Worm (Caenorhabditis elegans) whole organism, L1 larva: ENCODE measurements around the gene spe-44.

Experiments
- C04F5.9 ChIP-seq: sonication (generic microtip); optimal IDR thresholded peaks from 2 replicates; lab custom pipeline; 2016; ENCODE audit warnings: missing genetic modification characterization, missing compliant biosample characterization
- F16B12.6 ChIP-seq: fragments of 150-350 bp; optimal IDR thresholded peaks from 2 replicates; lab custom pipeline; 2014; ENCODE audit warnings: missing biosample characterization, missing genetic modification characterization
- aha-1 ChIP-seq: fragments of 150-350 bp; optimal IDR thresholded peaks from 2 replicates; lab custom pipeline; 2014; ENCODE audit warnings: missing biosample characterization, missing genetic modification characterization
- aly-2 ChIP-seq: fragments of 150-350 bp; optimal IDR thresholded peaks from 2 replicates; lab custom pipeline; 2014; ENCODE audit warnings: missing biosample characterization, missing genetic modification characterization
- blmp-1 ChIP-seq: fragments of 150-350 bp; optimal IDR thresholded peaks from 2 replicates; lab custom pipeline; 2014; ENCODE audit warnings: missing biosample characterization, missing genetic modification characterization
- ceh-63 ChIP-seq: fragments of 200-800 bp; sonication (Bioruptor generic); optimal IDR thresholded peaks from 2 replicates; lab custom pipeline; 2018; ENCODE audit warnings: mild to moderate bottlenecking, missing genetic modification characterization, missing compliant biosample characterization
- ceh-8 ChIP-seq: fragments of 200-800 bp; sonication (Bioruptor generic); optimal IDR thresholded peaks from 2 replicates; lab custom pipeline; 2018; ENCODE audit warnings: mild to moderate bottlenecking, missing genetic modification characterization, moderate library complexity, missing compliant biosample characterization
- ceh-88 ChIP-seq: fragments of 200-800 bp; sonication (Bioruptor generic); IDR thresholded peaks from 2 replicates; pipeline ENCODE4 v1.3.6; 2022; ENCODE audit warnings: missing genetic modification characterization, missing compliant biosample characterization
- ceh-90 ChIP-seq: sonication (generic microtip); optimal IDR thresholded peaks from 2 replicates; lab custom pipeline; 2016; ENCODE audit warnings: missing genetic modification characterization, missing compliant biosample characterization
- ces-1 ChIP-seq: fragments of 150-350 bp; optimal IDR thresholded peaks from 2 replicates; lab custom pipeline; 2014; ENCODE audit warnings: missing biosample characterization, missing genetic modification reagents, missing genetic modification characterization
- dpl-1 ChIP-seq, 3 experiments: fragments of 150-350 bp in 2 of 3; sonication (generic microtip) in 1 of 3; optimal IDR thresholded peaks; 2 replicates each; lab custom pipeline; 2014 to 2017; ENCODE audit warnings: missing biosample characterization in 3 of 3, missing genetic modification characterization in 3 of 3, missing genetic modification reagents in 3 of 3
- dsc-1 ChIP-seq: sonication (generic microtip); optimal IDR thresholded peaks from 2 replicates; lab custom pipeline; 2016; ENCODE audit warnings: mild to moderate bottlenecking, missing genetic modification characterization, missing compliant biosample characterization
- efl-1 ChIP-seq, 4 experiments: fragments of 150-350 bp; optimal IDR thresholded peaks in 3 of 4; peaks in 1 of 4; 1 replicate in 1 of 4; 2 replicates in 3 of 4; lab custom pipeline; 2014; ENCODE audit warnings: missing biosample characterization in 2 of 4, missing genetic modification characterization in 2 of 4, missing genetic modification reagents in 2 of 4
- egl-13 ChIP-seq: sonication (generic microtip); optimal IDR thresholded peaks from 2 replicates; lab custom pipeline; 2016; ENCODE audit warnings: missing genotype, missing genetic modification reagents, missing genetic modification characterization, missing compliant biosample characterization
- elt-2 ChIP-seq: sonication (generic microtip); optimal IDR thresholded peaks from 2 replicates; lab custom pipeline; 2016; ENCODE audit warnings: missing genetic modification characterization, mild to moderate bottlenecking, inconsistent platforms, missing compliant biosample characterization, missing genetic modification reagents
- elt-3 ChIP-seq, 6 experiments: fragments of 150-350 bp in 1 of 6; sonication (generic microtip); optimal IDR thresholded peaks; 2 replicates each; lab custom pipeline; 2017 to 2018; ENCODE audit warnings: missing biosample characterization in 6 of 6, missing genetic modification characterization in 6 of 6, inconsistent platforms in 1 of 6
- ets-5 ChIP-seq: fragments of 200-800 bp; sonication (Bioruptor generic); IDR thresholded peaks from 2 replicates; pipeline ENCODE4 v1.3.6; 2022; ENCODE audit warnings: missing genetic modification characterization, missing compliant biosample characterization
- fkh-10 ChIP-seq: sonication (generic microtip); optimal IDR thresholded peaks from 2 replicates; lab custom pipeline; 2017; ENCODE audit warnings: missing biosample characterization, missing genetic modification reagents, missing genetic modification characterization
- lin-14 ChIP-seq: fragments of 200-800 bp; sonication (Bioruptor generic); optimal IDR thresholded peaks from 2 replicates; lab custom pipeline; 2018; ENCODE audit warnings: mild to moderate bottlenecking, missing genetic modification characterization, moderate library complexity, missing compliant biosample characterization
- lin-15B ChIP-seq: fragments of 150-350 bp; sonication (generic microtip); optimal IDR thresholded peaks from 3 replicates; lab custom pipeline; 2014; ENCODE audit warnings: missing biosample characterization, missing genetic modification characterization
- lin-39 ChIP-seq: fragments of 150-350 bp; optimal IDR thresholded peaks from 2 replicates; lab custom pipeline; 2014; ENCODE audit warnings: missing biosample characterization, missing genetic modification reagents, missing genetic modification characterization
- mab-9 ChIP-seq: fragments of 200-800 bp; sonication (Bioruptor generic); IDR thresholded peaks from 2 replicates; pipeline ENCODE4 v1.3.6; 2022; ENCODE audit warnings: missing genetic modification reagents, missing genetic modification characterization, missing compliant biosample characterization
- mep-1 ChIP-seq: fragments of 150-350 bp; optimal IDR thresholded peaks from 2 replicates; lab custom pipeline; 2014; ENCODE audit warnings: missing biosample characterization, missing genetic modification characterization
- nhr-19 ChIP-seq: fragments of 200-800 bp; sonication (Bioruptor generic); conservative IDR thresholded peaks from 2 replicates; pipeline ENCODE4 v1.3.6; 2022; ENCODE audit warnings: missing genetic modification characterization, missing compliant biosample characterization
- nhr-20 ChIP-seq: sonication (generic microtip); optimal IDR thresholded peaks from 2 replicates; lab custom pipeline; 2016; ENCODE audit warnings: mild to moderate bottlenecking, missing genetic modification characterization, missing compliant biosample characterization
- nhr-47 ChIP-seq: sonication (generic microtip); optimal IDR thresholded peaks from 2 replicates; lab custom pipeline; 2016; ENCODE audit warnings: mild to moderate bottlenecking, missing genetic modification characterization, moderate library complexity, missing compliant biosample characterization
- nhr-76 ChIP-seq: sonication (generic microtip); optimal IDR thresholded peaks from 2 replicates; lab custom pipeline; 2017; ENCODE audit warnings: missing biosample characterization, missing genetic modification characterization
- nhr-84 ChIP-seq: sonication (generic microtip); optimal IDR thresholded peaks from 2 replicates; lab custom pipeline; 2017; ENCODE audit warnings: missing biosample characterization, missing genetic modification characterization
- pqm-1 ChIP-seq: sonication (generic microtip); optimal IDR thresholded peaks from 3 replicates; lab custom pipeline; 2017; ENCODE audit warnings: missing biosample characterization, missing genetic modification characterization
- rnt-1 ChIP-seq: sonication (generic microtip); optimal IDR thresholded peaks from 2 replicates; lab custom pipeline; 2016; ENCODE audit warnings: mild to moderate bottlenecking, missing genetic modification characterization, moderate library complexity, missing compliant biosample characterization
- snu-23 ChIP-seq: sonication (generic microtip); optimal IDR thresholded peaks from 2 replicates; lab custom pipeline; 2016; ENCODE audit warnings: missing genetic modification characterization, missing compliant biosample characterization
- sptf-1 ChIP-seq: fragments of 150-350 bp; optimal IDR thresholded peaks from 2 replicates; lab custom pipeline; 2014; ENCODE audit warnings: missing biosample characterization, missing genetic modification characterization
- swsn-7 ChIP-seq: sonication (generic microtip); optimal IDR thresholded peaks from 2 replicates; lab custom pipeline; 2016; ENCODE audit warnings: missing genetic modification characterization, missing compliant biosample characterization
- tlp-1 ChIP-seq: fragments of 150-350 bp; optimal IDR thresholded peaks from 2 replicates; lab custom pipeline; 2014; ENCODE audit warnings: missing biosample characterization, missing genetic modification characterization
- unc-30 ChIP-seq: sonication (generic microtip); optimal IDR thresholded peaks from 2 replicates; lab custom pipeline; 2017; ENCODE audit warnings: missing biosample characterization, missing genetic modification characterization
- unc-62 ChIP-seq: fragments of 150-350 bp; optimal IDR thresholded peaks from 2 replicates; lab custom pipeline; 2014; ENCODE audit warnings: missing biosample characterization, missing genetic modification reagents, missing genetic modification characterization
- zip-4 ChIP-seq: fragments of 200-800 bp; sonication (Bioruptor generic); optimal IDR thresholded peaks from 2 replicates; lab custom pipeline; 2018; ENCODE audit warnings: mild to moderate bottlenecking, missing genetic modification characterization, moderate library complexity, missing compliant biosample characterization
- ztf-4 ChIP-seq: fragments of 150-350 bp; optimal IDR thresholded peaks from 2 replicates; lab custom pipeline; 2014; ENCODE audit warnings: missing biosample characterization, missing genetic modification characterization

spe-44 gene

DNA sequence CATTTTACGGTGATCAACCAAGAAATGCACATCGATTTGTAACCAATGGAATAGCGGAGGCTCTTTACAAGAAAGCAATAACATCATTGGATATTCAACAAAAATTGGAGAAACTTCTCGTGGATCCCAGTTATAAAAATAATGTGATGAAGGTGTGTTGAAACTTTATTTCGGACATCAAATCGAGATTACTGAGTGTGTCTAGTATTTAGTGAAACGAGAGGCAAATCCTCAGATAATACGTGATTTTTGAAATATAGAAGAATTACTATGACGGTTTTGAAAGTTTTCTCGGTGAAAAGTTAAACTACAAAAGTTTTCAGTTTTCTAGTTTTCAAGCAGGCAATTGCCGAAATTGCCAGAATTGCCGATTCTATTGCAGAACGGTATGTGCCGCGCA, 22.3 kb downstream of the spe-44 start:
- no peak for TF ChIP-seq efl-1 (optimal IDR thresholded peaks at IDR 0.05; lab: Kevin White, UChicago)
- TF ChIP-seq efl-1 (GFP tag; optimal IDR thresholded peaks at IDR 0.05 in 1 of 2; lab: Kevin White, UChicago): peak in 1 of 2 experiments; percentile 3
- no peak for TF ChIP-seq ceh-63 (GFP tag; lab: Kevin White, UChicago)

DNA sequence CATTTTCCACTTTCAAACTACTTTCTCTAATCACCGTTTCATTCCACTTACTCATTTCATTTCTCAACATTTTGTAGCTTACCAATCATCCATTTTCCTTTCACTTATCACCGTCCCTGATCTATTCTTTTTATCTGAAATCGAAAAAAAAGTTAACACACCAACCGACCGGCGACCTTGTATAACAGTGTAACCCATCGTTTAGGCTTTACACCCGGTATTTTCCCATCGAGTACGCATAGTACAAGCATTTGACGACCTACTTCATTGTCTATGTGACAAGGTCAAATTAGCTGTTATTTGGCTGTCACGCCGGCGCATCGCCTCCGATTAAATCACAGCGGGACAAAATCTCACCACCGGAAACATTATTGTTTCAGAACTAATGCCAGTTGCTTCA, 24.5 kb downstream of the spe-44 start:
- no peak for TF ChIP-seq unc-30
- TF ChIP-seq blmp-1 (tag; lab: Kevin White, UChicago): peak; percentile 13
- TF ChIP-seq, all 84 proteins: peak for 1

DNA sequence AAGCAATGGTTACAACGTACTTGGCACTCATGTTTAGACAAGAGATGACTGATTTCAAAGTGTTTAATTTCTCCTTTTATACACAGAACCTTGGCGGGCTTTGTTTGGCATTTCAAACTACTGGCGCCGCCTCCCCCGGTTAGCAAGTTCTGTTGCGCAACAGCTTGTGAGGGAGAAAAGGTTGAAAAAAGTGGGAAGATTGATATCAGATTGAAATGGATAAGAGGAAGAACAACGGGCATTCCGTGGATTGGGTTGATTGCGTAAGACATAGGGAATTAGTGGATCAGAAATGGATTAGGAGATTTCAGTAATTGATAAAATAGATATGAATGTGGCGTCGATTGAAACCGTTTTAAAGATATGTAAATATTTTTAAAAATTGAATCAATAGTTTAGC, 25.5 kb downstream of the spe-44 start, which contains the start of gene col-130:
col-130 (minus strand) TSS at position 50 of the 400 bp plus-strand sequence.
- no peak for TF ChIP-seq pqm-1 (tag; lab: Kevin White, UChicago)
- no peak for TF ChIP-seq unc-62 (GFP tag; lab: Kevin White, UChicago)
- no peak for TF ChIP-seq ceh-8
- no peak for TF ChIP-seq nhr-47 (tag; lab: Kevin White, UChicago)
- no peak for TF ChIP-seq mab-9 (GFP tag; lab: Robert Waterston, UW)
- no peak for TF ChIP-seq lin-39 (tag; lab: Kevin White, UChicago)
- TF ChIP-seq tlp-1: no peak
- TF ChIP-seq ets-5 (GFP tag; lab: Robert Waterston, UW): no peak

DNA sequence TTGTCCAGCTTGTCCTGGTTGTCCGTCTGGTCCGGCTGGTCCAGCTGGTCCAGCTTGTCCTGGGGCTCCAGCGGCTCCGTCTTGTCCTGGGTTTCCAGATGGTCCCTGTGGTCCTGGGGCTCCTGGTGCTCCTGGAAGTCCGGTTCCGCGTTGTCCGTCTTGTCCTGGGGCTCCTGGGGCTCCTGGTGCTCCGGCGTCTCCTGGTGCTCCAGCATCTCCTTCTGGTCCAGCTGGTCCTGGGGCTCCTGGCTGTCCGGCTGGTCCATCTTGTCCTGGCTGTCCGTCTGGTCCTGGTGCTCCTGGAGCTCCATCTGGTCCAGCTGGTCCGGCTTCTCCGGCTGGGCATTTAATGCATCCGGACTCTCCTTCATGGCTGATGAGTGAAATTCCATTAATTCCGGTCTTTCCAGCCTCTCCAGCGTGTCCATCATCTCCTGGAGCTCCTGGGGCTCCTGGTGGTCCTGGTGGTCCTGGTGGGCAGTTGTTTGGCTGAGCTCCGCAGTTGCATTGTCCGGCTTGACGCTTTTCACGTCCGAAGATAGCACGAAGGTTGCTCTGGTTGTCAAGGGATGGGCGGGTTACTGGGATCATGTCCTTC, 26.2 kb downstream of the spe-44 start:
- peak; percentile 48 for TF ChIP-seq ceh-8
- TF ChIP-seq nhr-76 (tag; lab: Kevin White, UChicago): no peak

DNA sequence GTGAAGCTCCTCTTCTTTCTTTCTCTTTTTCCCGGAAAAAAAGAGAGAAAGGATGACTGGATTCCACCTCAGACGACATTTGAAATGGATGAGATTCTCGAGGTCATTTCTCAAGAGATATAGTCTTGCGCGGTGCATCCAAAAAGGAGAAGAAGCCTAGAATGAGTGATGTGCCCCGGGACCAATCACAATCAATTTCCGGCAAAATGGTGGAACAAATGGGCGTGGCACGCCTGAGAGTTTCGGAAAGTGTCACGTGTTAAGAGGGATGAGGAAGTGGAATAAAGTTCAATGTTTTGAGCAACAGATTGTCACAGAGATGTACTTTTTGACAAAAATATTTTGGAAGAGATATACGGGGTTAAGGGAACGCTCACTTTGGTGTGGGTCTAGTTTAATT, 28.4 kb downstream of the spe-44 start:
- TF ChIP-seq lin-14 (GFP tag; lab: Kevin White, UChicago): peak; percentile 68
- TF ChIP-seq tlp-1: no peak
- no peak for TF ChIP-seq efl-1 (optimal IDR thresholded peaks at IDR 0.05; lab: Kevin White, UChicago)
- peak in 1 of 2 experiments; percentile 56 for TF ChIP-seq efl-1 (GFP tag; optimal IDR thresholded peaks at IDR 0.05 in 1 of 2; lab: Kevin White, UChicago)
- TF ChIP-seq, all 84 proteins: peak for 2

DNA sequence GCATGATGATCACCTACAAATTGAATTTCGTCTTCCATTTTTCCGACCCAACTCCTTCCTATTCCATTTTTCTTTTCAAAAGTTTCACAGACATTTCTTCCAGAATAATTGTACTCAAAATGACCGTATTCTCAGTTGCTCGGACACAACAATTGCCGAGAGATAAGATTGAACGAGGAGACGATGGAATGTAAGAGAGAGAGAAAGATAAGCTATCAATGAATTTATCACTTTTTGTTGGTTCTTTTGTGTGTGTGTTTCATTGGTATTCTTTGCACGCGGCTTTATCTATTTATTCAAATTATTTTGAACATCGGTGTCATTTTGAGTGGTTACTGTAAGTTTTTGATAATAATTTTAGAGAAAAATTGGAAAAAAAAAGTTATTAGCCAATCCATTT, 33.6 kb downstream of the spe-44 start, which contains the start of gene ugt-65:
ugt-65 (plus strand) TSS at position 229 of the 400 bp plus-strand sequence.
- TF ChIP-seq snu-23 (GFP tag; lab: Kevin White, UChicago): no peak
- no peak for TF ChIP-seq egl-13
- TF ChIP-seq elt-2 (tag; lab: Kevin White, UChicago): peak; percentile 85
- no peak for TF ChIP-seq F16B12.6 (tag; lab: Kevin White, UChicago)
- no peak for TF ChIP-seq elt-3 (tag; optimal IDR thresholded peaks at IDR 0.05; lab: Kevin White, UChicago)
- no peak for TF ChIP-seq lin-39 (tag; lab: Kevin White, UChicago)
- no peak for TF ChIP-seq nhr-19 (GFP tag; lab: Robert Waterston, UW)
- TF ChIP-seq aha-1: no peak
- no peak for TF ChIP-seq ceh-8
- TF ChIP-seq efl-1 (optimal IDR thresholded peaks at IDR 0.05; lab: Kevin White, UChicago): no peak
- peak in 1 of 2 experiments; percentile 90 for TF ChIP-seq efl-1 (GFP tag; optimal IDR thresholded peaks at IDR 0.05 in 1 of 2; lab: Kevin White, UChicago)
- no peak for TF ChIP-seq mep-1 (tag; lab: Kevin White, UChicago)
- no peak for TF ChIP-seq nhr-84 (tag; lab: Kevin White, UChicago)
- TF ChIP-seq ceh-88: no peak
- no peak for TF ChIP-seq dpl-1 (GFP tag; optimal IDR thresholded peaks at IDR 0.05; lab: Kevin White, UChicago)
- no peak for TF ChIP-seq nhr-76 (tag; lab: Kevin White, UChicago)
- peak; percentile 38 for TF ChIP-seq lin-14 (GFP tag; lab: Kevin White, UChicago)

DNA sequence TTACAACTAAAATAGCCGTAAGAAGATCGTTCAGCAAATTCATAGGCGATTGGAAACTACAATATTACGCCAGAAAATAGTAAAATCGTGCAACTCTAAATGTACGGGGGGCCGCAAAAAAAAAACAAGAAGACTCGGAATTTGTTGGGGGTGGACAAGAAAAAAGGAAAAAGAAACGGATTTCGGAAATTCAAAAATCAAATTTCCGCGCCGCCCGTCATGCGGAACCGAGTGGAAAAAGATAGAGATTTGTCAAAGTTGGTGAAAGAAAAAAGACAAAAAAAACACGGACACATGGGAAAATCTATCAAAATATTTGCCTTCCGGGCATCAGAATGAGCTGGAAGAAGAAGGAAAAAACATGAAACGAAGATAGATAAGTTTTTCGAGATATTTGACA, 34.7 kb downstream of the spe-44 start:
- TF ChIP-seq rnt-1 (tag; lab: Kevin White, UChicago): no peak
- no peak for TF ChIP-seq C04F5.9 (tag; lab: Kevin White, UChicago)
- no peak for TF ChIP-seq ces-1
- no peak for TF ChIP-seq ceh-90 (tag; lab: Kevin White, UChicago)
- TF ChIP-seq aha-1: no peak
- TF ChIP-seq lin-39 (tag; lab: Kevin White, UChicago): no peak
- no peak for TF ChIP-seq ztf-4 (tag; lab: Kevin White, UChicago)
- no peak for TF ChIP-seq dsc-1 (tag; lab: Kevin White, UChicago)
- TF ChIP-seq aly-2 (tag; lab: Kevin White, UChicago): no peak
- peak; percentile 74 for TF ChIP-seq fkh-10 (GFP tag; lab: Kevin White, UChicago)
- TF ChIP-seq zip-4 (GFP tag; lab: Kevin White, UChicago): no peak
- no peak for TF ChIP-seq sptf-1 (tag; lab: Kevin White, UChicago)
- no peak for TF ChIP-seq swsn-7 (tag; lab: Kevin White, UChicago)
- no peak for TF ChIP-seq nhr-20
- peak; percentile 74 for TF ChIP-seq lin-14 (GFP tag; lab: Kevin White, UChicago)
- TF ChIP-seq lin-15B: no peak
